Worm (Caenorhabditis elegans) whole organism, late embryonic: ENCODE results near the gene ugt-45.

ENCODE experiments used
- ama-1 ChIP-seq: fragments of 150-350 bp; optimal IDR thresholded peaks from 2 replicates; lab custom pipeline; 2014
- ceh-34 ChIP-seq: sonication (generic microtip); optimal IDR thresholded peaks from 2 replicates; lab custom pipeline; 2016; ENCODE audit warnings: mild to moderate bottlenecking, missing genetic modification characterization, missing compliant biosample characterization
- dve-1 ChIP-seq: sonication (generic microtip); optimal IDR thresholded peaks from 2 replicates; lab custom pipeline; 2017; ENCODE audit warnings: antibody characterized with exemption, mild to moderate bottlenecking, missing genetic modification characterization, missing compliant biosample characterization
- elt-2 ChIP-seq: sonication (generic microtip); optimal IDR thresholded peaks from 2 replicates; lab custom pipeline; 2016; ENCODE audit warnings: missing genetic modification reagents, missing genetic modification characterization, missing compliant biosample characterization
- madf-2 ChIP-seq: sonication (generic microtip); optimal IDR thresholded peaks from 2 replicates; lab custom pipeline; 2017; ENCODE audit warnings: missing genetic modification characterization, missing compliant biosample characterization
- sox-4 ChIP-seq: sonication (generic microtip); optimal IDR thresholded peaks from 2 replicates; lab custom pipeline; 2017; ENCODE audit warnings: mild to moderate bottlenecking, missing genetic modification characterization, inconsistent platforms, missing compliant biosample characterization
- tbx-2 ChIP-seq: sonication (generic microtip); optimal IDR thresholded peaks from 2 replicates; lab custom pipeline; 2016; ENCODE audit warnings: missing genetic modification characterization, missing compliant biosample characterization
- tbx-7 ChIP-seq: sonication (generic microtip); optimal IDR thresholded peaks from 2 replicates; lab custom pipeline; 2016; ENCODE audit warnings: missing genotype, missing genetic modification characterization, missing compliant biosample characterization

ce11 chrIV:3700554-3700953 lies 50.3 kb downstream of the ugt-45 start, which contains the start of gene Y37E11AL.9:
- TF ChIP-seq madf-2 (tag; lab: Kevin White, UChicago) (no peak), tbx-2 (tag; lab: Kevin White, UChicago) (no peak), tbx-7 (no peak), dve-1 (tag; lab: Kevin White, UChicago) (no peak), ceh-34 (tag; lab: Kevin White, UChicago) (no peak), sox-4 (tag; lab: Kevin White, UChicago) (no peak), elt-2 (tag; lab: Kevin White, UChicago) (no peak), ama-1 (no peak)
